Worm (Caenorhabditis elegans): Measurements from ENCODE around the gene abu-6.

DNA sequence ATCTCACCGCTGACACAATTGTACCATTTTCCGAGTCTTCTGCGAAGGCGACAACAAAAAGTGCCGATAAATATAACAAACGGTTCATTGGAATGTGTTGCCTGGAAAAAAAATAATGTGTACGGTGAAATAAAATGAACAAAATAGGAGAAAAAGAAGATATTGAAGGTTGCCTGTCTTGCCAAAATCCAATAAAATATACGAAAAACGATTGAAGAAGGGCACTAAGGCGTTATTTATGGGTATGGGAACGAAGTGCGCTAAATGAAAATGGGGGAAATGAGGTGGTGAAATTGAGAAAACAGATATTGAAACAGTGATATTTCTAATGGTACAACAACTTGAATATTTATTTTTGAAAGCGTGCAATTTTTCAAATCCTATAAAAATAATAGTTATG is 36.5 kb upstream of the abu-6 start, which contains the start of gene Y47A7.2:
- TF ChIP-seq lir-3 (tag; optimal IDR thresholded peaks at IDR 0.05; ENCODE audit: poor library complexity) (no peak), blmp-1 (tag; optimal IDR thresholded peaks at IDR 0.05) (no peak), fos-1 (tag; optimal IDR thresholded peaks at IDR 0.05) (no peak), nhr-20 (tag; optimal IDR thresholded peaks at IDR 0.05) (no peak), egl-13 (tag; optimal IDR thresholded peaks at IDR 0.05) (no peak), ztf-4 (tag; optimal IDR thresholded peaks at IDR 0.05) (no peak), aly-2 (tag; optimal IDR thresholded peaks at IDR 0.05) (no peak), ztf-11 (tag; optimal IDR thresholded peaks at IDR 0.05) (no peak), nhr-11 (tag; optimal IDR thresholded peaks at IDR 0.05) (no peak), pag-3 (tag; optimal IDR thresholded peaks at IDR 0.05; ENCODE audit: borderline replicate concordance, insufficient read depth) (no peak)
